Fruit fly (Drosophila melanogaster): ENCODE measurements around the gene ppk27.

Gene ppk27

DNA sequence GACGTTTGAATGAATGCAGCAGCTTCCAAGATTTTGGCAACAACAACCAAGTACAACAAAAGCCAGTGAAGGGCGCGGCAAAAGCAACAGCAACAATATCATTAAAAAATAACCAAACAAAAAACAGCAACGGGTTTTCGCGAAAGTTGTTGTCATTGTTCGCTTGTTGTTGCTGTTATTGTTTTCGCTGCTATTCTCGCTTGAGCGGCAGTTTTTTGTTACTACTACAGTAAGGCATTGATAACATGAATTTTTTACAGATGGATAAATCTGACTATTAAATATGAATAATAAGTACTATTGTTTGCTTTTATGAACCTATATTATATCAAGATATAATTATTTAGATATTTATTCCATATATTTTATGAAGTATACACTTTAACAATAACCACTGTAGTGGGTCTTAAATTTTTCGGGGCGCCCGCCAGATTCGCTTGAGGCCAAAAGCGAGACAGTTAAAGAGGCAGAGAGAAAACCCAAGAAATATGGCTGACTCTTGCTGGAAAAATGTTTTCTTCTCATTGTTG is 16.5 kb upstream of the ppk27 start (continued):
- TF ChIP-seq dimm (GFP tag; IDR thresholded peaks at IDR 0.05), result no peak
- no peak for TF ChIP-seq inv (GFP tag; IDR thresholded peaks at IDR 0.05; ENCODE audit: partially characterized antibody)
- TF ChIP-seq CG42726 (GFP tag; IDR thresholded peaks at IDR 0.05; ENCODE audit: partially characterized antibody), result no peak
- TF ChIP-seq Hand (GFP tag; optimal IDR thresholded peaks at IDR 0.05), result peak; percentile 76
- peak; percentile 79 for TF ChIP-seq NfI (GFP tag; optimal IDR thresholded peaks at IDR 0.05)
- TF ChIP-seq ash1 (GFP tag; optimal IDR thresholded peaks at IDR 0.05), result no peak
- TF ChIP-seq kni (GFP tag; optimal IDR thresholded peaks at IDR 0.05), result no peak
- no peak for TF ChIP-seq CG30431 (GFP tag; optimal IDR thresholded peaks at IDR 0.05)
- peak; percentile 83 for TF ChIP-seq Meics (GFP tag; optimal IDR thresholded peaks at IDR 0.05)
- no peak for TF ChIP-seq Pdp1 (GFP tag; optimal IDR thresholded peaks at IDR 0.05)
- peak; percentile 82 for TF ChIP-seq CG18599 (GFP tag; optimal IDR thresholded peaks at IDR 0.05)
- TF ChIP-seq peb (GFP tag; IDR thresholded peaks at IDR 0.05), result peak; percentile 31; the same call in 1 of the 2 replicates
- peak; percentile 54; the same call in 1 of the 2 replicates for TF ChIP-seq CG43689 (GFP tag; IDR thresholded peaks at IDR 0.05)
- TF ChIP-seq Nf-YC (tag; optimal IDR thresholded peaks at IDR 0.05), result peak; percentile 52
- peak; percentile 64 for TF ChIP-seq CG10366 (GFP tag; IDR thresholded peaks at IDR 0.05)
- 0 out of 3 replicates have a peak, but pooled peaks have one; percentile 17 for TF ChIP-seq jigr1 (GFP tag; IDR thresholded peaks at IDR 0.05)
- TF ChIP-seq CG3838 (GFP tag; optimal IDR thresholded peaks at IDR 0.05), result no peak
- TF ChIP-seq scrt (GFP tag; optimal IDR thresholded peaks at IDR 0.05), result peak; percentile 70
- peak; percentile 61 for TF ChIP-seq org-1 (GFP tag; optimal IDR thresholded peaks at IDR 0.05)
- no peak for TF ChIP-seq CG8478 (optimal IDR thresholded peaks at IDR 0.05)
- no peak for TF ChIP-seq Tbp (GFP tag; optimal IDR thresholded peaks at IDR 0.05)
- TF ChIP-seq HLH3B (GFP tag; IDR thresholded peaks at IDR 0.05), result peak; percentile 81
- no peak for TF ChIP-seq TFAM (GFP tag; optimal IDR thresholded peaks at IDR 0.05)
- peak; percentile 92 for TF ChIP-seq Ada2b (GFP tag; IDR thresholded peaks at IDR 0.05)
- peak; percentile 66 for TF ChIP-seq B-H2 (GFP tag; optimal IDR thresholded peaks at IDR 0.05)
- peak; percentile 92 for TF ChIP-seq CG14014 (GFP tag; IDR thresholded peaks at IDR 0.05)
- TF ChIP-seq Ptx1 (GFP tag; IDR thresholded peaks at IDR 0.05), result peak; percentile 91
- TF ChIP-seq CG7372 (GFP tag; IDR thresholded peaks at IDR 0.05), result peak; percentile 84
- peak; percentile 68 for TF ChIP-seq CG4730 (GFP tag; IDR thresholded peaks at IDR 0.05)
- no peak for TF ChIP-seq Sin3A (optimal IDR thresholded peaks at IDR 0.05)
- no peak for TF ChIP-seq pnt (GFP tag; optimal IDR thresholded peaks at IDR 0.05)
- peak; percentile 85 for TF ChIP-seq Fer3 (tag; optimal IDR thresholded peaks at IDR 0.05)
- TF ChIP-seq bcd (GFP tag; optimal IDR thresholded peaks at IDR 0.05), result peak; percentile 59
- TF ChIP-seq ind (GFP tag; optimal IDR thresholded peaks at IDR 0.05), result peak; percentile 62
- no peak for TF ChIP-seq gt (GFP tag; IDR thresholded peaks at IDR 0.05)
- peak; percentile 83 for TF ChIP-seq Awh (GFP tag; IDR thresholded peaks at IDR 0.05)
- no peak for TF ChIP-seq tna (GFP tag; IDR thresholded peaks at IDR 0.05; ENCODE audit: partially characterized antibody)
- TF ChIP-seq phol (tag; optimal IDR thresholded peaks at IDR 0.05), result peak; percentile 44
- TF ChIP-seq CG7963 (GFP tag; IDR thresholded peaks at IDR 0.05; ENCODE audit: partially characterized antibody), result no peak
- no peak for TF ChIP-seq btn (GFP tag; optimal IDR thresholded peaks at IDR 0.05)
- TF ChIP-seq salm (tag; optimal IDR thresholded peaks at IDR 0.05), result no peak
- no peak for TF ChIP-seq gcm2 (GFP tag; optimal IDR thresholded peaks at IDR 0.05)
- no peak for TF ChIP-seq dmrt11E (tag; optimal IDR thresholded peaks at IDR 0.05)
- peak; percentile 49 for TF ChIP-seq tio (GFP tag; optimal IDR thresholded peaks at IDR 0.05)
- peak; percentile 98 for TF ChIP-seq chinmo (GFP tag; IDR thresholded peaks at IDR 0.05; ENCODE audit: partially characterized antibody)
- TF ChIP-seq lab (GFP tag; optimal IDR thresholded peaks at IDR 0.05), result peak; percentile 85
- no peak for TF ChIP-seq Hr39 (optimal IDR thresholded peaks at IDR 0.05)
- TF ChIP-seq CG7745 (tag; optimal IDR thresholded peaks at IDR 0.05), result no peak
- TF ChIP-seq Neu2 (GFP tag; optimal IDR thresholded peaks at IDR 0.05; ENCODE audit: borderline replicate concordance), result no peak
- TF ChIP-seq Dfd (GFP tag; optimal IDR thresholded peaks at IDR 0.05), result no peak
- TF ChIP-seq CG9215 (GFP tag; IDR thresholded peaks at IDR 0.05), result no peak; the same call in 1 of the 2 replicates
